Worm (Caenorhabditis elegans): ENCODE data around the gene T19D12.9.

Gene T19D12.9

DNA sequence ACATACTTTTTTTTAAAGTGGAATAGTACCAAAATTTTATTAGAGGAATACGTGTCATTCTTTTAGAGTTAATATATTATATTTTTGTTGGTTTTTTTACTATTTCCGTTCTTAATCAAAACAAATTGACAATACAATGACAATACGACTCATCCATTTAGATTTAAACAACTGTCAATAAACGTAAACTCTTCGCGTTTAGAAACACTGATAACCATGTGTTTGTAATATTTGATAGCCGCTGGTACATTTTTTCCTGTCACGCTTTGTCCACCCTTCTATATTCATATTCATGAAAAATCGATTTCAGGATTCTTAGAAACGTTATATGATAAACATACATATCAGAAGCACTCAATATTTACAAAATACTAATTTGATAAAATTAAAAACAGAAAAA lies 9.6 kb upstream of the T19D12.9 start:
- TF ChIP-seq C34F6.9 (tag; optimal IDR thresholded peaks at IDR 0.05) (no peak), R02D3.7 (tag; optimal IDR thresholded peaks at IDR 0.05) (no peak), ama-1 (optimal IDR thresholded peaks at IDR 0.05) (no peak), Y55F3AM.14 (GFP tag; optimal IDR thresholded peaks at IDR 0.05) (no peak), ztf-1 (GFP tag; conservative IDR thresholded peaks at IDR 0.05) (no peak), mbf-1 (tag; optimal IDR thresholded peaks at IDR 0.05) (no peak), fos-1 (tag; optimal IDR thresholded peaks at IDR 0.05) (peak; percentile 30), lsy-2 (tag; optimal IDR thresholded peaks at IDR 0.05) (no peak), unc-55 (GFP tag; optimal IDR thresholded peaks at IDR 0.05) (no peak)

DNA sequence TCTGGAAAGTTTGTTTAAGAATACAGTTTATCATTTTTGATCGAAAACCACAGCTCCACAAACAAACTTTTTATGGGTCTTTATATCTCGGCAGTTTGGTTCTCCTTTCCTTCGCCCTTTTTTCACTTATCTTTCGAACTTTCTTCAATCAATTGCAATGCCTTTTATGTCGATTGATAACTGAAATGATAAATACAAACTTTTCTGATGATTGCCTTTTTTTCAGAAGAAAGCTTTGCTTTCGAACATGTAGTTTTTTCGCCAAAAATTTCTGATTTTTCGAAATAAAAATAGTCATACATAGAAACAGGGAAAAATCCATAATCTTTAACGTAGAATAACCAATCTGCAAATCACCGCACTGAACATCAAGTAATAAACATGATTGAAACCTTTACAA lies 7.0 kb upstream of the T19D12.9 start, which contains the start of gene T19D12.2:
Gene T19D12.2, plus strand, starts transcription at position 125 of the 400 bp plus-strand sequence.
- TF ChIP-seq snpc-4 (tag; optimal IDR thresholded peaks at IDR 0.05), result no peak
- peak; percentile 82 for TF ChIP-seq fos-1 (tag; optimal IDR thresholded peaks at IDR 0.05)

DNA sequence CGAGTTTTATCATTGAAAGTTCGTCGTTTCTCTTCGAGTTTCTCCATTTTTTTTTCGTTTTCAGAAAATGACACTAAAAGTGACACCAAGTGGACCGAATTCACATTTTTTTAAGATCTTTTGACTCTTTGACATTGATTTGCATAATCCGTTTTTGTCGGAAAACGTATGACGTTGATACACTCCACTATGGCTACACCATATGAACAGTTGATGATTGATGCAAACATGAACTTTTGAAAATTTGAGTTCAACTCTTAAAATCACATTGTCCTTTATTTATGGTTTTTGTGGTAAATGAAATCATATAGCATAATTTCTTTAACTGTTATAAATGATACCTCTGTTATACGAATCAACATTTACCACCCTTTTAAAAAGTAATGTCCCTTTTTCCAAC lies 4.6 kb upstream of the T19D12.9 start, which contains the start of gene T19D12.10:
Gene T19D12.10, minus strand, starts transcription at position 101 of the 400 bp plus-strand sequence.
- TF ChIP-seq zag-1 (tag; optimal IDR thresholded peaks at IDR 0.05) (no peak), mab-5 (tag; optimal IDR thresholded peaks at IDR 0.05) (no peak), skn-1 (tag; optimal IDR thresholded peaks at IDR 0.05) (no peak), ZK546.5 (tag; optimal IDR thresholded peaks at IDR 0.05) (no peak), blmp-1 (tag; optimal IDR thresholded peaks at IDR 0.05; ENCODE audit: insufficient read depth) (no peak), gmeb-1 (tag; optimal IDR thresholded peaks at IDR 0.05) (no peak), ztf-11 (tag; optimal IDR thresholded peaks at IDR 0.05) (no peak), mdl-1 (tag; optimal IDR thresholded peaks at IDR 0.05) (no peak), egl-27 (tag; optimal IDR thresholded peaks at IDR 0.05) (no peak), nhr-237 (tag; optimal IDR thresholded peaks at IDR 0.05) (no peak), nhr-6 (tag; optimal IDR thresholded peaks at IDR 0.05) (no peak), peb-1 (tag; optimal IDR thresholded peaks at IDR 0.05) (no peak), crh-2 (tag; optimal IDR thresholded peaks at IDR 0.05) (no peak), lsy-2 (tag; optimal IDR thresholded peaks at IDR 0.05) (no peak), nhr-11 (tag; optimal IDR thresholded peaks at IDR 0.05) (no peak), ama-1 (optimal IDR thresholded peaks at IDR 0.05) (no peak), lin-39 (tag; optimal IDR thresholded peaks at IDR 0.05) (no peak), elt-3 (tag; optimal IDR thresholded peaks at IDR 0.05) (no peak)

DNA sequence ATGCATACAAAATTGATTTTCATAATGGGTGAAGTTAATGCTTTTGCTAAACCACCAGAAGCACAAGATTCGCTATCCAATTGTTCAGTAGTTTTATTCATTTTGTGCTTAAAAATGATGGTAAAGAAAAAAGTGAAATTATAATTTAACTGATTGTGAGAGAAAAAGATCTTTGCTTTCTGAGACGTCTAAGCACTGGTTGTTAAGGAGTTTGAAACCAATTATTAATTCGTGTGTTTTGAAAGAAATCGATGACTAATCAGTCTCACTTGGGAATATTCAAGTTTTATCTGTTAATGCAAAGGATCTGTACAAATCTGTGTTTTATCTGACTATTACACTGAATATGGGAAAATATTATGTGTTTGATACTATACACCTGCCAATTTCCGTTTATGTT lies 2.5 kb downstream of the T19D12.9 start, which contains the start of gene sra-26:
Gene sra-26, minus strand, starts transcription at position 101 of the 400 bp plus-strand sequence.
- TF ChIP-seq Y55F3AM.14 (GFP tag; optimal IDR thresholded peaks at IDR 0.05) (no peak), crh-2 (tag; optimal IDR thresholded peaks at IDR 0.05) (no peak), zag-1 (tag; optimal IDR thresholded peaks at IDR 0.05) (no peak), unc-55 (GFP tag; optimal IDR thresholded peaks at IDR 0.05) (no peak), nhr-21 (tag; optimal IDR thresholded peaks at IDR 0.05) (no peak), ZK546.5 (tag; optimal IDR thresholded peaks at IDR 0.05) (no peak), mab-5 (tag; optimal IDR thresholded peaks at IDR 0.05) (no peak), nhr-129 (tag; optimal IDR thresholded peaks at IDR 0.05) (no peak), mdl-1 (tag; optimal IDR thresholded peaks at IDR 0.05) (no peak), unc-62 (GFP tag; optimal IDR thresholded peaks at IDR 0.05) (no peak), R02D3.7 (tag; optimal IDR thresholded peaks at IDR 0.05) (no peak), aly-2 (tag; optimal IDR thresholded peaks at IDR 0.05) (no peak), sma-9 (GFP tag; optimal IDR thresholded peaks at IDR 0.05) (no peak), sma-9 (tag; optimal IDR thresholded peaks at IDR 0.05) (no peak), F13H6.1 (tag; optimal IDR thresholded peaks at IDR 0.05) (no peak), ztf-11 (tag; optimal IDR thresholded peaks at IDR 0.05) (no peak), ztf-1 (GFP tag; conservative IDR thresholded peaks at IDR 0.05) (no peak), dmd-4 (tag; optimal IDR thresholded peaks at IDR 0.05) (no peak)

DNA sequence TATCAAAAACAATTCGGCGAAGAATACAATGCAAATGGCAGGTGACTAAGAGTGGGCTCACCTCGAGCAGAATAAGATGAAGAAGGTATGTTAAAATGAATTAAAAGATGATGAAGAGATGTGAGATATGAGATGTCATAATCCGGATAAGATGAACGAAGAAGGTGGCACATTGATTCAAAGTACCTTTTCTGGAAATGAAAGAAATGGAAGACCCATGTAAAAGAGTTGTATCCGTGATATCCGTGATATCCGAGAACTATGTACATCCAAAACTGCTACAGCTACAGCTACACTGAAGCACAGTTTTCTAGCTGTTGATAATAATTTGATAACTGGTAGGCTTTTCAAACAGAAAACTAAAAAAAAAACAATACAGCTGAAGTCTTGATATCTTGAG lies 5.2 kb downstream of the T19D12.9 start, which contains the start of gene oig-8:
Gene oig-8, minus strand, starts transcription at position 101 of the 400 bp plus-strand sequence.
- no peak for TF ChIP-seq R02D3.7 (tag; optimal IDR thresholded peaks at IDR 0.05)
- no peak for TF ChIP-seq crh-2 (tag; optimal IDR thresholded peaks at IDR 0.05)
- TF ChIP-seq lin-13 (GFP tag; optimal IDR thresholded peaks at IDR 0.05), result no peak

Measured in whole organism, L2 larva.